Worm (Caenorhabditis elegans) whole organism, L4/young adult: ENCODE measurements around the gene him-6.

Experiments
- W03F9.2 ChIP-seq: fragments of 150-350 bp; optimal IDR thresholded peaks from 2 replicates; lab custom pipeline; 2014; ENCODE audit warnings: missing biosample characterization, missing genetic modification characterization
- dao-5 ChIP-seq: sonication (generic microtip); optimal IDR thresholded peaks from 2 replicates; lab custom pipeline; 2016; ENCODE audit warnings: missing genotype, missing genetic modification characterization, moderate library complexity, missing compliant biosample characterization
- him-1 ChIP-seq: sonication (generic microtip); optimal IDR thresholded peaks from 2 replicates; lab custom pipeline; 2016; ENCODE audit warnings: missing genotype, missing genetic modification reagents, missing genetic modification characterization, missing compliant biosample characterization

DNA sequence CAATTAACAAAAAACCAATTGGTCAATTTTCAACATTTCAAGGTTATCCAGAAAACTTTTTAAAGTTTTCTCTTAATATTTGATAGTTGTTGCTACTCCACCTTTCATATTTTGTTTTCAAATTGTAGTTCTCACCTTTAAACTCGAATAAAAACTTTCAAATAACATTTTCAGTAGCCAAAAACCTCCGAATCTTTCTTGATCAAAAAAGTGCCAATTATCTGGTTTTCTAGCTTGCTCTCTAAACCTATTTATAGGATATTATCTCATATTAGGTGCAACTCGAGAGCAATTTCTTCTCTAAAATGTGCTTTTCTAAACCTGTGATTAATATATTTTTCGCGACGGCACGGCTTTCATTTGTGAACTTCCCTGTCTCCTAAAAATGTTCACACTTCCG, 3.4 kb upstream of the him-6 start, which contains the start of gene sru-26:
- TF ChIP-seq him-1 (tag; lab: Kevin White, UChicago) (no peak), W03F9.2 (tag; lab: Kevin White, UChicago) (no peak), dao-5 (tag; lab: Kevin White, UChicago) (no peak)
